Worm (Caenorhabditis elegans) whole organism, mixed stage, embryonic: ENCODE data around the gene Y43F8C.15.

Experiments
- bed-3 ChIP-seq: fragments of 200-800 bp; sonication (Bioruptor generic); optimal IDR thresholded peaks from 3 replicates; lab custom pipeline; 2018; ENCODE audit warnings: mild to moderate bottlenecking, missing genetic modification characterization, moderate library complexity, missing compliant biosample characterization
- nhr-28 ChIP-seq: fragments of 150-350 bp; optimal IDR thresholded peaks from 2 replicates; lab custom pipeline; 2014; ENCODE audit warnings: missing biosample characterization, missing genetic modification characterization
- ztf-11 ChIP-seq: fragments of 150-350 bp; optimal IDR thresholded peaks from 2 replicates; lab custom pipeline; 2014; ENCODE audit warnings: missing biosample characterization, missing genetic modification characterization

ce11 chrV:19741034-19741433, 30.6 kb upstream of the Y43F8C.15 start, which contains the start of gene W04E12.2:
- no peak for TF ChIP-seq nhr-28 (tag; lab: Kevin White, UChicago)
- no peak for TF ChIP-seq bed-3 (GFP tag; lab: Kevin White, UChicago)
- no peak for TF ChIP-seq ztf-11 (tag; lab: Kevin White, UChicago)
